Worm (Caenorhabditis elegans): ENCODE data around the gene W02B12.16.
"Not testable (repeated sequence)": the region's sequence is repeated elsewhere in the genome, so short reads cannot be mapped to it uniquely, and the experiment has no call there.

W02B12.16 gene

DNA sequence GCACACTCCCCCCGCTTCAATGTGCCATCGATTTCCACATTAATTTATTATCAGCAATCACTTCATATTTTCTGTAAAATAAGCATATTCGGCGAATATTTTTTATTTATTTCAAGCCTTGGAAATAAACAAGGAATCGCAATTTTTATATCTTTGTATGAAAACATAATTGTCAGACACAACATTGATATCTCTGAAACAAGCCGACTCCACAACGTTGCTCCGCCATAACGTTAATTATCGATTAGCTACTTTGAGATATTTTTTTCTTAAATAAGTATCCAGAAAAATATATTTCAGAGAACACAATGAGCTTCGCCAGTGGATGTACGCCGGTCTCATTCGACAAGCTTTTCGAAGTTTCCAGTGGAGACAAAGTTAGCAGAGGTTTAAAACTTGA lies 32.4 kb downstream of the W02B12.16 start, which contains the start of gene adbp-1:
Gene adbp-1, plus strand, starts transcription at position 301 of the 400 bp plus-strand sequence.
- TF ChIP-seq ztf-11 (tag; optimal IDR thresholded peaks at IDR 0.05), result no peak
- TF ChIP-seq nhr-43 (tag; optimal IDR thresholded peaks at IDR 0.05; ENCODE audit: poor library complexity, severe bottlenecking), result no peak
- no peak for TF ChIP-seq R02D3.7 (tag; optimal IDR thresholded peaks at IDR 0.05)
- no peak for TF ChIP-seq egl-27 (tag; optimal IDR thresholded peaks at IDR 0.05)
- TF ChIP-seq nhr-23 (tag; optimal IDR thresholded peaks at IDR 0.05), result no peak
- no peak for TF ChIP-seq ztf-4 (tag; optimal IDR thresholded peaks at IDR 0.05)
- no peak for TF ChIP-seq lin-15B (tag; optimal IDR thresholded peaks at IDR 0.05)
- TF ChIP-seq ceh-16 (tag; optimal IDR thresholded peaks at IDR 0.05), result no peak
- no peak for TF ChIP-seq aly-2 (tag; optimal IDR thresholded peaks at IDR 0.05)
- TF ChIP-seq egl-5 (tag; optimal IDR thresholded peaks at IDR 0.05), result no peak
- TF ChIP-seq tbx-2 (tag; optimal IDR thresholded peaks at IDR 0.05), result no peak
- TF ChIP-seq skn-1 (tag; optimal IDR thresholded peaks at IDR 0.05), result no peak
- no peak for TF ChIP-seq nfya-1 (tag; optimal IDR thresholded peaks at IDR 0.05; ENCODE audit: insufficient read depth)
- no peak for TF ChIP-seq fkh-2 (tag; optimal IDR thresholded peaks at IDR 0.05)
- no peak for TF ChIP-seq elt-3 (tag; optimal IDR thresholded peaks at IDR 0.05)
- TF ChIP-seq unc-62 (GFP tag; optimal IDR thresholded peaks at IDR 0.05), result no peak

DNA sequence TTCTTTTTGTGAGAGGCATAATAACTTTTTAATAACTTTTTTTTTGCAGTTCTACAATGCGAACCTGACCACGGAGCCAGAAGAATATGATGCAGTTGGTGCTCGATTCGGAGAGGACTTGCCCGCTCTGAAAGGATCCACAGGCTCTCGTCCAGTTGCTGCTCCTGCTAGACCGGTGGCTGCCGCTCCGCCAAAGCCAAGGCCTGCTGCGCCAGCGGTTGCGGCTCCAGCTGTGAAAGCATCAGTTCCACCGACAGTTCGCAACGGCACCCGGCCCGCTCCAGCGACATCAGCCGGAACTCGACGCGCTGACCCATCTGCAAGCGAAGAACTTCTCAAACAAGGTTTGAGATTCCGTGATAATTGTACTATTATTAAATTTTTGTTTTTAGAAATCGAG lies 33.2 kb downstream of the W02B12.16 start:
- TF ChIP-seq lin-15B (tag; optimal IDR thresholded peaks at IDR 0.05) (no peak), pha-4 (tag; optimal IDR thresholded peaks at IDR 0.05) (no peak), nhr-76 (tag; optimal IDR thresholded peaks at IDR 0.05) (no peak), mml-1 (tag; optimal IDR thresholded peaks at IDR 0.05) (no peak), nfya-1 (tag; optimal IDR thresholded peaks at IDR 0.05; ENCODE audit: insufficient read depth) (no peak), ama-1 (optimal IDR thresholded peaks at IDR 0.05) (no peak), fos-1 (tag; optimal IDR thresholded peaks at IDR 0.05) (no peak), egl-27 (tag; optimal IDR thresholded peaks at IDR 0.05) (no peak), fkh-10 (GFP tag; optimal IDR thresholded peaks at IDR 0.05) (no peak), jun-1 (tag; optimal IDR thresholded peaks at IDR 0.05) (no peak)

DNA sequence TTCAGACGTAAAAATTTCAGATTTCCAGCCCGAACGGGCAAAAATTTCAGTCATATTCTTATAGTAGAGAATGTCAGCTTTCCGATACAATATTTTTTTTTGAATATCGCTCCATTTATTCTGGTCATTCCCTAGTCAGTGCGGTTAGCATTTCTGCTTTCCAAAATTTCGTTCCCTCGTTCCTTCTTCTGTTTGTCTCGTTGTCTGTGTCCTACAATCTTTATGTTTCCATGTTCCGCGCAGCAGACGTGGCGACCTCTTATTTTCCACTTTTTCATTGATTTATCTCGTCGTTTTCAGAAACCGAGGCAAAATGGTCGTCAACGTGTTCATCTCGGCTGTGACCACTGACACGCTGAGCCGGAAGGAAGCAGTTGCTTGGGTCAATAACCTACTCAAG lies 33.9 kb downstream of the W02B12.16 start, which contains the start of gene ebp-2:
Gene ebp-2, plus strand, starts transcription at position 301 of the 400 bp plus-strand sequence.
- TF ChIP-seq nhr-43 (tag; optimal IDR thresholded peaks at IDR 0.05; ENCODE audit: poor library complexity, severe bottlenecking); ceh-28 (tag; optimal IDR thresholded peaks at IDR 0.05); daf-12 (tag; optimal IDR thresholded peaks at IDR 0.05): not testable (repeated sequence)

DNA sequence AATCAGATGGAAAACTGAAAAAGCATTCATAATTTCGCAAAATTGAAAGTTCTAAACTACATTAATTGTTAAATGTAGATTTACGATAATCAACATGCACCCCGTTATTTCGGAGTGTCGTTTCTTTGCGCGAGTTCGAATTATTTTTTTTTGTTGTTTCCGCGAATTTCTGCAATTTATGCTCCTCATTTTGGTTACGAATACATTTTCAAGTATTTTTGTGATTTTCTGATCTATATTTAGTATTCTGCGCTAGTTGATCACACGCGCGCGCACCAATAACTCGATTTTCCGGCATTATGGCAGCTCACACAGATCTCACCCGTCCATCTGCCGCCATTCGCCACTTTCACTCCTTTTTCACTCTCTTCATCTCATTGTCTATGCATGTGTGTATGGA lies 36.0 kb downstream of the W02B12.16 start, which contains the start of gene VW02B12L.2:
Gene VW02B12L.2, minus strand, starts transcription at position 65 of the 400 bp plus-strand sequence.
- TF ChIP-seq ZK546.5 (tag; optimal IDR thresholded peaks at IDR 0.05) (no peak), nhr-25 (tag; optimal IDR thresholded peaks at IDR 0.05) (peak; percentile 17), nhr-76 (tag; optimal IDR thresholded peaks at IDR 0.05) (no peak), egl-27 (tag; optimal IDR thresholded peaks at IDR 0.05) (no peak), elt-2 (tag; optimal IDR thresholded peaks at IDR 0.05) (no peak), ceh-28 (tag; optimal IDR thresholded peaks at IDR 0.05) (no peak), lin-15B (tag; optimal IDR thresholded peaks at IDR 0.05) (peak; percentile 46), ceh-82 (tag; optimal IDR thresholded peaks at IDR 0.05) (no peak), R02D3.7 (tag; optimal IDR thresholded peaks at IDR 0.05) (peak; percentile 85), nfya-1 (tag; optimal IDR thresholded peaks at IDR 0.05; ENCODE audit: insufficient read depth) (peak; percentile 37), ceh-16 (tag; optimal IDR thresholded peaks at IDR 0.05) (no peak), lin-39 (tag; optimal IDR thresholded peaks at IDR 0.05) (peak; percentile 67), elt-1 (tag; optimal IDR thresholded peaks at IDR 0.05) (no peak), nhr-67 (tag; optimal IDR thresholded peaks at IDR 0.05) (no peak), mdl-1 (tag; optimal IDR thresholded peaks at IDR 0.05) (no peak), ztf-11 (tag; optimal IDR thresholded peaks at IDR 0.05) (no peak), nhr-23 (tag; optimal IDR thresholded peaks at IDR 0.05) (peak; percentile 51)

DNA sequence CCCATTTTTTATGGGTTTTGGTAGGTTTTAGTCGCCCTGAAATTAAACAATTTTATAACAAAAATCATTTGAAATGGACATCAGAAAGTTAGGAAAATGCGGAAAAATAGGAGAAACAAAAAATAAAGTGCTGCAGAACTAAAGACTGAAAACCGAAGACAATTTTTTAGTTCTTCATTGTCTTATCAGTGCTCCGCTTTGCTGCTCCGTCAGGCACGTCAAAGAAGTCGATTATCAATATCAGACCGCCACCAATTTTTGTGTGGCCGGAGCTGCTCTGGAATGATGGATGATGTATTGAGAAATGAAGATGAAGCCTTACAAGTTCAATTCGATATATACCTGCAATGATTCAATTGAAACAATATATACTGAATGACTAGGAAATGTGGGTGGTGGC lies 37.9 kb downstream of the W02B12.16 start, which contains the start of gene vha-6:
Gene vha-6, minus strand, starts transcription at position 36 of the 400 bp plus-strand sequence.
- no peak for TF ChIP-seq fkh-10 (GFP tag; optimal IDR thresholded peaks at IDR 0.05)
- peak; percentile 69 for TF ChIP-seq pqm-1 (tag; optimal IDR thresholded peaks at IDR 0.05)
- TF ChIP-seq elt-2 (tag; optimal IDR thresholded peaks at IDR 0.05), result peak; percentile 83
- TF ChIP-seq R02D3.7 (tag; optimal IDR thresholded peaks at IDR 0.05), result no peak
- TF ChIP-seq ceh-82 (tag; optimal IDR thresholded peaks at IDR 0.05), result no peak
